Worm (Caenorhabditis elegans) whole organism, L2 larva: ENCODE results near the gene pph-6.

Experiments used
- C34F6.9 ChIP-seq: fragments of 150-350 bp; optimal IDR thresholded peaks from 2 replicates; lab custom pipeline; 2014; ENCODE audit warnings: missing biosample characterization, missing genetic modification characterization
- R02D3.7 ChIP-seq: fragments of 150-350 bp; optimal IDR thresholded peaks from 2 replicates; lab custom pipeline; 2014; ENCODE audit warnings: missing biosample characterization, missing genetic modification characterization
- Y55F3AM.14 ChIP-seq: fragments of 200-800 bp; sonication (Bioruptor generic); optimal IDR thresholded peaks from 2 replicates; lab custom pipeline; 2018; ENCODE audit warnings: mild to moderate bottlenecking, missing genetic modification characterization, missing compliant biosample characterization
- ZK546.5 ChIP-seq: sonication (generic microtip); optimal IDR thresholded peaks from 2 replicates; lab custom pipeline; 2017; ENCODE audit warnings: missing biosample characterization, missing genetic modification characterization
- aly-2 ChIP-seq: fragments of 150-350 bp; optimal IDR thresholded peaks from 2 replicates; lab custom pipeline; 2014; ENCODE audit warnings: missing biosample characterization, missing genetic modification characterization
- ama-1 ChIP-seq: fragments of 150-350 bp; optimal IDR thresholded peaks from 2 replicates; lab custom pipeline; 2018; ENCODE audit warnings: inconsistent platforms
- blmp-1 ChIP-seq: sonication (generic microtip); optimal IDR thresholded peaks from 2 replicates; lab custom pipeline; 2017; ENCODE audit warnings: missing genetic modification characterization, mild to moderate bottlenecking, missing compliant biosample characterization, antibody characterized with exemption, moderate library complexity; ENCODE audit not compliant: insufficient read depth
- ceh-82 ChIP-seq: fragments of 150-350 bp; optimal IDR thresholded peaks from 2 replicates; lab custom pipeline; 2014; ENCODE audit warnings: missing biosample characterization, missing genetic modification characterization
- crh-2 ChIP-seq: sonication (generic microtip); optimal IDR thresholded peaks from 2 replicates; lab custom pipeline; 2017; ENCODE audit warnings: missing biosample characterization, missing genetic modification characterization
- dmd-4 ChIP-seq: sonication (generic microtip); optimal IDR thresholded peaks from 2 replicates; lab custom pipeline; 2017; ENCODE audit warnings: missing biosample characterization, missing genetic modification characterization
- egl-27 ChIP-seq: sonication (generic microtip); optimal IDR thresholded peaks from 3 replicates; lab custom pipeline; 2017; ENCODE audit warnings: missing biosample characterization, missing genetic modification reagents, missing genetic modification characterization
- elt-1 ChIP-seq: fragments of 150-350 bp; optimal IDR thresholded peaks from 2 replicates; lab custom pipeline; 2014; ENCODE audit warnings: missing biosample characterization, missing genetic modification characterization
- elt-3 ChIP-seq: sonication (generic microtip); optimal IDR thresholded peaks from 2 replicates; lab custom pipeline; 2017; ENCODE audit warnings: missing biosample characterization, missing genetic modification characterization
- fos-1 ChIP-seq: fragments of 150-350 bp; optimal IDR thresholded peaks from 2 replicates; lab custom pipeline; 2014; ENCODE audit warnings: missing biosample characterization, missing genetic modification characterization
- gmeb-1 ChIP-seq: fragments of 150-350 bp; optimal IDR thresholded peaks from 2 replicates; lab custom pipeline; 2014; ENCODE audit warnings: missing biosample characterization, missing genetic modification characterization
- lin-11 ChIP-seq: fragments of 150-350 bp; sonication (generic microtip); optimal IDR thresholded peaks from 2 replicates; lab custom pipeline; 2014; ENCODE audit warnings: missing biosample characterization, missing genetic modification characterization, inconsistent platforms, mixed read lengths
- lin-13 ChIP-seq: fragments of 150-350 bp; optimal IDR thresholded peaks from 2 replicates; lab custom pipeline; 2014; ENCODE audit warnings: missing biosample characterization, missing genetic modification reagents, missing genetic modification characterization
- lsy-2 ChIP-seq, 2 experiments: fragments of 150-350 bp in 1 of 2; sonication (generic microtip) in 1 of 2; optimal IDR thresholded peaks; 2 replicates each; lab custom pipeline; 2014 to 2017; ENCODE audit warnings: missing biosample characterization in 2 of 2, missing genetic modification characterization in 2 of 2
- mdl-1 ChIP-seq, 2 experiments: fragments of 150-350 bp in 1 of 2; sonication (generic microtip) in 1 of 2; optimal IDR thresholded peaks; 2 replicates each; lab custom pipeline; 2017; ENCODE audit warnings: missing biosample characterization in 2 of 2, missing genetic modification characterization in 2 of 2
- nhr-10 ChIP-seq: sonication (generic microtip); optimal IDR thresholded peaks from 2 replicates; lab custom pipeline; 2017; ENCODE audit warnings: missing biosample characterization, missing genetic modification characterization
- nhr-11 ChIP-seq: fragments of 150-350 bp; optimal IDR thresholded peaks from 2 replicates; lab custom pipeline; 2014; ENCODE audit warnings: missing biosample characterization, missing genetic modification characterization
- nhr-129 ChIP-seq: fragments of 150-350 bp; optimal IDR thresholded peaks from 2 replicates; lab custom pipeline; 2014; ENCODE audit warnings: missing biosample characterization, missing genetic modification characterization
- nhr-21 ChIP-seq: fragments of 150-350 bp; optimal IDR thresholded peaks from 2 replicates; lab custom pipeline; 2014; ENCODE audit warnings: missing biosample characterization, missing genetic modification characterization
- nhr-6 ChIP-seq: fragments of 150-350 bp; optimal IDR thresholded peaks from 2 replicates; lab custom pipeline; 2014; ENCODE audit warnings: missing biosample characterization, missing genetic modification characterization
- nhr-77 ChIP-seq: fragments of 150-350 bp; optimal IDR thresholded peaks from 2 replicates; lab custom pipeline; 2014; ENCODE audit warnings: missing biosample characterization, missing genetic modification characterization
- peb-1 ChIP-seq: fragments of 150-350 bp; optimal IDR thresholded peaks from 2 replicates; lab custom pipeline; 2014; ENCODE audit warnings: missing biosample characterization, missing genetic modification characterization
- sem-4 ChIP-seq: fragments of 150-350 bp; optimal IDR thresholded peaks from 2 replicates; lab custom pipeline; 2014; ENCODE audit warnings: missing biosample characterization, missing genetic modification reagents, missing genetic modification characterization
- skn-1 ChIP-seq: sonication (generic microtip); optimal IDR thresholded peaks from 2 replicates; lab custom pipeline; 2017; ENCODE audit warnings: missing biosample characterization, missing genetic modification characterization
- sma-3 ChIP-seq: sonication (generic microtip); optimal IDR thresholded peaks from 2 replicates; lab custom pipeline; 2016; ENCODE audit warnings: missing genetic modification reagents, missing genetic modification characterization, missing compliant biosample characterization
- sma-9 ChIP-seq, 2 experiments: fragments of 150-350 bp in 1 of 2; sonication (generic microtip) in 1 of 2; optimal IDR thresholded peaks; 2 replicates each; lab custom pipeline; 2014 to 2016; ENCODE audit warnings: missing genetic modification characterization in 2 of 2, mild to moderate bottlenecking in 1 of 2, missing biosample characterization in 1 of 2, missing compliant biosample characterization in 1 of 2, missing genetic modification reagents in 1 of 2, moderate library complexity in 1 of 2
- snpc-4 ChIP-seq: fragments of 150-350 bp; optimal IDR thresholded peaks from 2 replicates; lab custom pipeline; 2014; ENCODE audit warnings: missing biosample characterization, missing genetic modification characterization
- unc-39 ChIP-seq: fragments of 150-350 bp; optimal IDR thresholded peaks from 2 replicates; lab custom pipeline; 2014; ENCODE audit warnings: missing biosample characterization, missing genetic modification characterization
- unc-55 ChIP-seq: fragments of 150-350 bp; sonication (generic microtip); optimal IDR thresholded peaks from 3 replicates; lab custom pipeline; 2014; ENCODE audit warnings: missing biosample characterization, missing genetic modification reagents, missing genetic modification characterization
- zag-1 ChIP-seq: fragments of 150-350 bp; optimal IDR thresholded peaks from 2 replicates; lab custom pipeline; 2014; ENCODE audit warnings: missing biosample characterization, missing genetic modification characterization
- ztf-1 ChIP-seq: fragments of 200-800 bp; sonication (Bioruptor generic); conservative IDR thresholded peaks from 2 replicates; pipeline ENCODE4 v1.3.6; 2022; ENCODE audit warnings: missing genetic modification characterization, missing compliant biosample characterization

pph-6 gene

ce11 chrIII:3461403-3461802 is at the start of gene pph-6:
Gene pph-6, plus strand, starts transcription at chrIII:3461703.
- TF ChIP-seq zag-1 (tag; lab: Kevin White, UChicago) (no peak), dmd-4 (tag; lab: Kevin White, UChicago) (no peak), nhr-77 (tag; lab: Kevin White, UChicago) (no peak), peb-1 (tag; lab: Kevin White, UChicago) (no peak), ZK546.5 (tag; lab: Kevin White, UChicago) (no peak), gmeb-1 (tag; lab: Kevin White, UChicago) (no peak), aly-2 (tag; lab: Kevin White, UChicago) (no peak), elt-3 (tag; lab: Kevin White, UChicago) (no peak)
- TF ChIP-seq, all 48 proteins: peak for 0

- TF ChIP-seq sem-4 (no peak), unc-39 (no peak), unc-55 (GFP tag; lab: Kevin White, UChicago) (no peak), nhr-129 (tag; lab: Kevin White, UChicago) (no peak), elt-1 (no peak), ama-1 (lab: Kevin White, UChicago) (no peak), skn-1 (tag; lab: Kevin White, UChicago) (no peak), R02D3.7 (no peak), nhr-21 (tag; lab: Kevin White, UChicago) (no peak), sma-9 (GFP tag; optimal IDR thresholded peaks at IDR 0.05; lab: Kevin White, UChicago) (no peak), sma-9 (tag; optimal IDR thresholded peaks at IDR 0.05; lab: Kevin White, UChicago) (no peak), aly-2 (tag; lab: Kevin White, UChicago) (no peak), ztf-1 (no peak), egl-27 (tag; lab: Kevin White, UChicago) (no peak)
Measured at ce11 chrIII:3413437-3413836, 48.1 kb upstream of the pph-6 start.

ce11 chrIII:3414412-3414811 is 47.1 kb upstream of the pph-6 start:
- TF ChIP-seq blmp-1: no peak
- no peak for TF ChIP-seq mdl-1 (tag; optimal IDR thresholded peaks at IDR 0.05; lab: Kevin White, UChicago)
- TF ChIP-seq crh-2 (tag; lab: Kevin White, UChicago): no peak
- no peak for TF ChIP-seq R02D3.7
- TF ChIP-seq skn-1 (tag; lab: Kevin White, UChicago): no peak
- no peak for TF ChIP-seq lin-11 (tag; lab: Kevin White, UChicago)
- TF ChIP-seq ceh-82: no peak
- no peak for TF ChIP-seq unc-39
- TF ChIP-seq snpc-4 (tag; lab: Kevin White, UChicago): no peak
- TF ChIP-seq nhr-10: no peak
- no peak for TF ChIP-seq sma-3 (GFP tag; lab: Kevin White, UChicago)
- TF ChIP-seq nhr-6 (tag; lab: Kevin White, UChicago): no peak
- TF ChIP-seq Y55F3AM.14 (GFP tag; lab: Kevin White, UChicago): no peak
- no peak for TF ChIP-seq nhr-77 (tag; lab: Kevin White, UChicago)

- no peak for TF ChIP-seq elt-1
- no peak for TF ChIP-seq lsy-2 (tag; optimal IDR thresholded peaks at IDR 0.05; lab: Kevin White, UChicago)
- no peak for TF ChIP-seq C34F6.9 (tag; lab: Kevin White, UChicago)
- TF ChIP-seq snpc-4 (tag; lab: Kevin White, UChicago): no peak
- TF ChIP-seq skn-1 (tag; lab: Kevin White, UChicago): no peak
- TF ChIP-seq nhr-11 (tag; lab: Kevin White, UChicago): no peak
- no peak for TF ChIP-seq nhr-129 (tag; lab: Kevin White, UChicago)
- TF ChIP-seq sma-9 (GFP tag; optimal IDR thresholded peaks at IDR 0.05; lab: Kevin White, UChicago): no peak
- TF ChIP-seq sma-9 (tag; optimal IDR thresholded peaks at IDR 0.05; lab: Kevin White, UChicago): no peak
- no peak for TF ChIP-seq sem-4
- no peak for TF ChIP-seq ama-1 (lab: Kevin White, UChicago)
- no peak for TF ChIP-seq gmeb-1 (tag; lab: Kevin White, UChicago)
- no peak for TF ChIP-seq dmd-4 (tag; lab: Kevin White, UChicago)
- no peak for TF ChIP-seq lin-13 (GFP tag; lab: Kevin White, UChicago)
- no peak for TF ChIP-seq fos-1 (tag; lab: Kevin White, UChicago)
- no peak for TF ChIP-seq Y55F3AM.14 (GFP tag; lab: Kevin White, UChicago)
- TF ChIP-seq, all 48 proteins: peak for 0
Measured at ce11 chrIII:3417453-3417852, 44.0 kb upstream of the pph-6 start.
